Fruit fly (Drosophila melanogaster): Measurements from ENCODE around the gene CG11537.

CG11537 gene

dm6 chr3L:3081146-3081872 lies 61.9 kb downstream of the CG11537 start (continued):
- TF ChIP-seq CG12391 (tag; optimal IDR thresholded peaks at IDR 0.05) (peak; percentile 99), Xrp1 (GFP tag; IDR thresholded peaks at IDR 0.05) (peak; percentile 99), CG32767 (GFP tag; IDR thresholded peaks at IDR 0.05) (peak; percentile 99), aop (GFP tag; IDR thresholded peaks at IDR 0.05) (peak; percentile 87), unpg (GFP tag; optimal IDR thresholded peaks at IDR 0.05) (peak; percentile 99), Side (GFP tag; optimal IDR thresholded peaks at IDR 0.05) (peak; percentile 96), NFAT (GFP tag; IDR thresholded peaks at IDR 0.05) (peak; percentile 98), bbx (GFP tag; IDR thresholded peaks at IDR 0.05; ENCODE audit: partially characterized antibody) (peak; percentile 79), Hmr (GFP tag; optimal IDR thresholded peaks at IDR 0.05) (peak; percentile 99), pum (GFP tag; optimal IDR thresholded peaks at IDR 0.05) (peak; percentile 94), NC2α (GFP tag; optimal IDR thresholded peaks at IDR 0.05) (peak; percentile 91), CG12659 (GFP tag; optimal IDR thresholded peaks at IDR 0.05) (peak; percentile 99), sens-2 (GFP tag; IDR thresholded peaks at IDR 0.05) (peak; percentile 97), Pdp1 (GFP tag; optimal IDR thresholded peaks at IDR 0.05) (peak; percentile 84 to 98), kah (GFP tag; optimal IDR thresholded peaks at IDR 0.05) (peak; percentile 96), CG9727 (GFP tag; optimal IDR thresholded peaks at IDR 0.05) (peak; percentile 98), Atf-2 (GFP tag; optimal IDR thresholded peaks at IDR 0.05) (peak; percentile 95), CG31388 (GFP tag; optimal IDR thresholded peaks at IDR 0.05) (peak; percentile 95), dmrt11E (tag; optimal IDR thresholded peaks at IDR 0.05) (peak; percentile 97), vnd (GFP tag; IDR thresholded peaks at IDR 0.05; ENCODE audit: partially characterized antibody) (peak; percentile 83), CG31365 (tag; optimal IDR thresholded peaks at IDR 0.05) (peak; percentile 93), Antp (GFP tag; optimal IDR thresholded peaks at IDR 0.05) (peak; percentile 94), CG7556 (GFP tag; optimal IDR thresholded peaks at IDR 0.05) (peak; percentile 98), seq (GFP tag; IDR thresholded peaks at IDR 0.05) (peak; percentile 99), sob (GFP tag; IDR thresholded peaks at IDR 0.05) (peak; percentile 99), Neu2 (GFP tag; optimal IDR thresholded peaks at IDR 0.05; ENCODE audit: borderline replicate concordance) (peak; percentile 66), nmo (GFP tag; optimal IDR thresholded peaks at IDR 0.05) (peak; percentile 98), CG8388 (GFP tag; optimal IDR thresholded peaks at IDR 0.05) (peak; percentile 98), disco-r (GFP tag; optimal IDR thresholded peaks at IDR 0.05) (peak; percentile 95), CTCF (GFP tag; optimal IDR thresholded peaks at IDR 0.05) (peak; percentile 76), Fer1 (GFP tag; optimal IDR thresholded peaks at IDR 0.05) (peak; percentile 99), CG18262 (tag; optimal IDR thresholded peaks at IDR 0.05) (peak; percentile 97), CG10147 (GFP tag; optimal IDR thresholded peaks at IDR 0.05) (peak; percentile 96), CG13424 (tag; optimal IDR thresholded peaks at IDR 0.05) (peak; percentile 98), Gsc (GFP tag; IDR thresholded peaks at IDR 0.05) (no peak), CG10462 (GFP tag; optimal IDR thresholded peaks at IDR 0.05) (peak; percentile 97), Ets97D (GFP tag; optimal IDR thresholded peaks at IDR 0.05) (peak; percentile 91), CG5953 (GFP tag; IDR thresholded peaks at IDR 0.05) (peak; percentile 98), Bteb2 (GFP tag; optimal IDR thresholded peaks at IDR 0.05) (peak; percentile 96), NK7.1 (GFP tag; optimal IDR thresholded peaks at IDR 0.05) (peak; percentile 94), MBD-R2 (GFP tag; IDR thresholded peaks at IDR 0.05) (peak; percentile 99), esg (GFP tag; conservative IDR thresholded peaks at IDR 0.05) (peak; percentile 98), sim (GFP tag; IDR thresholded peaks at IDR 0.05) (peak; percentile 98), gcm2 (GFP tag; optimal IDR thresholded peaks at IDR 0.05) (peak; percentile 97), CG17612 (GFP tag; IDR thresholded peaks at IDR 0.05) (peak; percentile 97), sug (tag; optimal IDR thresholded peaks at IDR 0.05) (peak; percentile 95), lab (GFP tag; optimal IDR thresholded peaks at IDR 0.05) (peak; percentile 100), crol (GFP tag; IDR thresholded peaks at IDR 0.05) (peak; percentile 79), Doc2 (GFP tag; IDR thresholded peaks at IDR 0.05) (peak; percentile 94), CoRest (tag; optimal IDR thresholded peaks at IDR 0.05) (peak; percentile 98)

All from whole organism, embryonic.